Fruit fly (Drosophila melanogaster) S2 (cell line): ENCODE data around the gene Jhbp11.

ENCODE experiments used
- CG8478 ChIP-seq: fragments of >200 bp; optimal IDR thresholded peaks from 2 replicates; lab custom pipeline; 2018
- CTCF ChIP-seq, 2 experiments: fragments of >200 bp; optimal IDR thresholded peaks; 2 replicates each; lab custom pipeline; 2018

DNA sequence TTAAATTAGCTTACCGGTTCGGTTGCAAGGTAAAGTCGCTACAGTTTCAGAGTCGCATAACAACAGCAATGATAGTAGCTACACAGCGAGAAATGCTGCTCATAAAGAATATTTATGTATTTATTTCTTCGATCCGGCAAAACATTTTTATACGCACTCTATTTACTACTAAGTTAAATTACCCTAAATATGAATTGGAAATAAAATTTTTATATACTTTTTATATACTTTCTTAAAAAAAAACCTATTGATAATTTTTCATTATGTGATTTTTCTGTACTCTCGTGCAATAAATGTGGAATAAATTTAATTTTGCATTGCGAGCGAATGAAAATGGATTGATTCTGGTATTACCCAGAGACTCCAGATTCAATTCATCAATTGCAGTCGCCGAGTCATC is at the start of gene Jhbp11:
- TF ChIP-seq CTCF (optimal IDR thresholded peaks at IDR 0.05; lab: Kevin White, UChicago) (no peak), CG8478 (lab: Kevin White, UChicago) (no peak)
